Fruit fly (Drosophila melanogaster): ENCODE measurements around the gene tws.

DNA sequence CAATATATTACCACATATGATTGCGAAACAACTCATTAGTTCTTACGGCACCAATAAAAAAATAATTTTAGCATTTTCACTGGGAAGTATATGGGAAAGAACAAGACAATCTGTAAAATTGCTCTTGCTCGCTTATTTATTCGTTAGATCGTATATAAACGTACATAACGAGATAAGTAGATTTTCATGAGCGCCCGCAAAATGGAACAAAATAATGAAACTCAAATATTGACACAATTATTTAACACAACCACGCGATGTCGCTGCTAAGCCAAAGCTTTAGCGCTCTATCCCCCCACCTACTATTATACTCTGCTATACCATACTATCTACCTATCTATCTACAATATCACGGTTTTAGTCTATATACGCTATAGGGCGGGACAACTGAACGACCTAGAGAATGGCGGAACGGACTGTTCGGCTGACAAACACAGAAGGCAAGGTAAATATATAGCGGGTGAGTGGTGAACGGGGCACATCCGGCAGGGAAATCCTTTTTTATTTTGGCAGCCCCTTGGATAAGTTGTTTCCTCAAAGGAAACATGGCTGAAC, 8.5 kb downstream of the tws start:
- TF ChIP-seq CG8478 (optimal IDR thresholded peaks at IDR 0.05): no peak
- TF ChIP-seq CTCF (optimal IDR thresholded peaks at IDR 0.05): no peak
